Worm (Caenorhabditis elegans) whole organism, young adult: ENCODE data around the gene cbp-1.

Source experiments
- B0336.3 ChIP-seq: fragments of 200-800 bp; sonication (Bioruptor generic); IDR thresholded peaks from 2 replicates; pipeline ENCODE4 v1.3.6; 2022; ENCODE audit warnings: missing genetic modification characterization, missing compliant biosample characterization
- F39B2.1 ChIP-seq: fragments of 200-800 bp; sonication (Bioruptor generic); IDR thresholded peaks from 2 replicates; pipeline ENCODE4 v1.3.6; 2022; ENCODE audit warnings: missing genetic modification reagents, missing genetic modification characterization, missing compliant biosample characterization
- Y56A3A.18 ChIP-seq: fragments of 200-800 bp; sonication (Bioruptor generic); IDR thresholded peaks from 2 replicates; pipeline ENCODE4 v1.3.6; 2022; ENCODE audit warnings: missing genetic modification reagents, missing genetic modification characterization, missing compliant biosample characterization
- attf-3 ChIP-seq: fragments of 200-800 bp; sonication (Bioruptor generic); conservative IDR thresholded peaks from 2 replicates; pipeline ENCODE4 v1.3.6; 2022; ENCODE audit warnings: missing genetic modification reagents, missing genetic modification characterization, missing compliant biosample characterization
- hrde-1 ChIP-seq: sonication (generic microtip); optimal IDR thresholded peaks from 2 replicates; lab custom pipeline; 2016; ENCODE audit warnings: missing genetic modification characterization, mild to moderate bottlenecking, missing compliant biosample characterization, moderate library complexity, missing genotype, missing genetic modification reagents, borderline replicate concordance
- madf-10 ChIP-seq: sonication (generic microtip); optimal IDR thresholded peaks from 2 replicates; lab custom pipeline; 2016; ENCODE audit warnings: mild to moderate bottlenecking, missing genetic modification characterization, missing compliant biosample characterization
- mes-4 ChIP-seq: sonication (generic microtip); optimal IDR thresholded peaks from 2 replicates; lab custom pipeline; 2016; ENCODE audit warnings: missing genotype, missing genetic modification characterization, missing compliant biosample characterization
- mxl-1 ChIP-seq: sonication (generic microtip); optimal IDR thresholded peaks from 2 replicates; lab custom pipeline; 2016; ENCODE audit warnings: missing genetic modification characterization, missing compliant biosample characterization
- nhr-120 ChIP-seq: fragments of 200-800 bp; sonication (Bioruptor generic); IDR thresholded peaks from 2 replicates; pipeline ENCODE4 v1.3.6; 2022; ENCODE audit warnings: missing genetic modification characterization, missing compliant biosample characterization
- xnd-1 ChIP-seq: sonication (generic microtip); optimal IDR thresholded peaks from 2 replicates; lab custom pipeline; 2016; ENCODE audit warnings: missing genotype, missing genetic modification reagents, missing genetic modification characterization, missing compliant biosample characterization
- ztf-18 ChIP-seq: sonication (generic microtip); optimal IDR thresholded peaks from 2 replicates; lab custom pipeline; 2016; ENCODE audit warnings: missing genotype, mild to moderate bottlenecking, missing genetic modification characterization, missing compliant biosample characterization

Gene cbp-1

ce11 chrIII:9823748-9824147 lies 57.4 kb downstream of the cbp-1 start:
- TF ChIP-seq hrde-1 (tag; lab: Kevin White, UChicago) (no peak), attf-3 (GFP tag; lab: Robert Waterston, UW) (no peak), mxl-1 (tag; lab: Kevin White, UChicago) (no peak), mes-4 (tag; lab: Kevin White, UChicago) (no peak), nhr-120 (no peak), Y56A3A.18 (GFP tag; lab: Robert Waterston, UW) (no peak), ztf-18 (tag; lab: Kevin White, UChicago) (no peak), F39B2.1 (GFP tag; lab: Robert Waterston, UW) (no peak), madf-10 (tag; lab: Kevin White, UChicago) (no peak), xnd-1 (tag; lab: Kevin White, UChicago) (no peak), B0336.3 (GFP tag; lab: Robert Waterston, UW) (no peak)
- TF ChIP-seq, all 124 proteins: peak for 0
